Worm (Caenorhabditis elegans): ENCODE results near the gene F32F2.4.

F32F2.4 gene

DNA sequence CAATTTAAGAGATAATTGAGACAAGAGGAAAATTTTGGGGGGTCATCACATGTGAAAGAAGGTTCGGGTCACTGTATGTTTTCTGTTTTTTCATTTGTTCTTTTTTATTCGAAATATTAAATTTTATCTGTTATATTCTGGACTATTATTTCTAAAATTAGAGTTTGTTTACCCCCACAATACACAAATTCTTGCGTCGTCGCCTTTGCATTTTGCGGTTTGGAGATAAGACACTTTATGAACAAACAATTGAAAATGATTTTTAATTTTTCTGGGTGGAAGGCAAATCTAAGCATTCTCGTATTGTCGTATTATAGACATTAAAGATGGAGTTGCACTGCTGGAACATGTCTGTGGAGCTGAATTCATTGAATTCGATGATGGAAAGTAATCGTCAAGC, 2.8 kb upstream of the F32F2.4 start:
- TF ChIP-seq ceh-36 (tag; optimal IDR thresholded peaks at IDR 0.05) (no peak), hmg-4 (GFP tag; optimal IDR thresholded peaks at IDR 0.05) (no peak), ets-7 (tag; optimal IDR thresholded peaks at IDR 0.05) (no peak), tbx-37 (GFP tag; conservative IDR thresholded peaks at IDR 0.05) (no peak), ceh-13 (GFP tag; optimal IDR thresholded peaks at IDR 0.05) (no peak), tra-4 (tag; optimal IDR thresholded peaks at IDR 0.05) (no peak), F13C5.2 (tag; optimal IDR thresholded peaks at IDR 0.05) (no peak), tbx-11 (GFP tag; IDR thresholded peaks at IDR 0.05) (no peak), aly-1 (tag; optimal IDR thresholded peaks at IDR 0.05) (no peak), B0310.2 (tag; optimal IDR thresholded peaks at IDR 0.05) (no peak), hmbx-1 (tag; optimal IDR thresholded peaks at IDR 0.05) (no peak), scrt-1 (GFP tag; IDR thresholded peaks at IDR 0.05) (no peak), hnd-1 (tag; optimal IDR thresholded peaks at IDR 0.05) (no peak), pes-1 (GFP tag; IDR thresholded peaks at IDR 0.05) (no peak), ama-1 (optimal IDR thresholded peaks at IDR 0.05) (no peak), flt-1 (GFP tag; IDR thresholded peaks at IDR 0.05) (no peak), sea-1 (GFP tag; conservative IDR thresholded peaks at IDR 0.05) (no peak)

DNA sequence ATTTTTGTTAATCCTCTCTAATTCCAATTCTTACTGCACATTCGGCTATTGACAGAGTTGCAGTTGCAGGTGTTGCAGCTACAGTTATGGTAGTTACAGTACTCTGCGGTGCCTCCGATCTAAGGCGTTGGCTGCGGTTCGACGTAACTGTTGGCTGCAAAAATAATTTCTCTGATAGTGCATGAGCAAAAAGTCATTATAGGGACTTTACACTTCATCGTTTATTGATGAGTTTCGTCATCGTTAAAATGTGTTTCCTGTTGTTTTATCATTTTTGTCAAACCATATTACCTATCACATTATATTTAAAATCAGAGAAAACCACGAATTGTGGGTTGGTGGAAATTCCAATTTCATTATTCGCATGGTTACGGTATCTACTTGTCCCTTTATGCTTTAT, 1.4 kb upstream of the F32F2.4 start:
- TF ChIP-seq ama-1 (optimal IDR thresholded peaks at IDR 0.05) = no peak
- TF ChIP-seq ceh-13 (GFP tag; optimal IDR thresholded peaks at IDR 0.05) = no peak
- TF ChIP-seq aly-1 (tag; optimal IDR thresholded peaks at IDR 0.05) = no peak
- no peak for TF ChIP-seq ceh-36 (tag; optimal IDR thresholded peaks at IDR 0.05)
- TF ChIP-seq scrt-1 (GFP tag; IDR thresholded peaks at IDR 0.05) = no peak
- TF ChIP-seq hmbx-1 (tag; optimal IDR thresholded peaks at IDR 0.05) = no peak
- TF ChIP-seq tra-4 (tag; optimal IDR thresholded peaks at IDR 0.05) = no peak
- TF ChIP-seq hmg-4 (GFP tag; optimal IDR thresholded peaks at IDR 0.05) = no peak
- no peak for TF ChIP-seq ets-7 (tag; optimal IDR thresholded peaks at IDR 0.05)

ce11 chrV:13280382-13280781, 4.3 kb downstream of the F32F2.4 start:
- TF ChIP-seq tbx-37 (GFP tag; conservative IDR thresholded peaks at IDR 0.05) = no peak
- no peak for TF ChIP-seq pes-1 (GFP tag; IDR thresholded peaks at IDR 0.05)
- TF ChIP-seq ceh-13 (GFP tag; optimal IDR thresholded peaks at IDR 0.05) = no peak
- TF ChIP-seq hmbx-1 (tag; optimal IDR thresholded peaks at IDR 0.05) = no peak
- no peak for TF ChIP-seq F13C5.2 (tag; optimal IDR thresholded peaks at IDR 0.05)
- TF ChIP-seq sea-1 (GFP tag; conservative IDR thresholded peaks at IDR 0.05) = no peak
- TF ChIP-seq flt-1 (GFP tag; IDR thresholded peaks at IDR 0.05) = no peak
- TF ChIP-seq B0310.2 (tag; optimal IDR thresholded peaks at IDR 0.05) = no peak
- TF ChIP-seq tbx-11 (GFP tag; IDR thresholded peaks at IDR 0.05) = no peak
- no peak for TF ChIP-seq ceh-36 (tag; optimal IDR thresholded peaks at IDR 0.05)
- no peak for TF ChIP-seq aly-1 (tag; optimal IDR thresholded peaks at IDR 0.05)

DNA sequence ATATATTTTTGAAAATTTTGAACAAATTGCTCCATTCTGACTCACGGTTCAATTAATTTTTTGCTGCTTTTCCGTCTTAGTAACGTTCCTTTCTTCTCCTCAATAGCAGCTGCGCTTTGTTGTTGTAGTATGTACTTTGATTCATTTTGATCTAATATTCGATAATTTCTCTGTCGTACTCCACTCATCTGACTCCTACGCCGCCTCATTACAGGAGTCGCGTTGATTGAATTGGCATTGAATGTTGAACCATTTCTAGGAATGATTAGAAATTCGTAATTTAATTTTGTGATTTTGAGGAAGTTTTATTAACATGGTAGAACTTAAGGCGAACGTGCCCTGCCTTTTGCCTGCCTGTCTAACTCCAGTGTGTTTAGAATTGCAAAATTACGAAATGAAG, 6.9 kb downstream of the F32F2.4 start:
- TF ChIP-seq scrt-1 (GFP tag; IDR thresholded peaks at IDR 0.05) (no peak), F13C5.2 (tag; optimal IDR thresholded peaks at IDR 0.05) (no peak), sea-1 (GFP tag; conservative IDR thresholded peaks at IDR 0.05) (no peak), ets-7 (tag; optimal IDR thresholded peaks at IDR 0.05) (no peak), hmg-4 (GFP tag; optimal IDR thresholded peaks at IDR 0.05) (no peak), tbx-11 (GFP tag; IDR thresholded peaks at IDR 0.05) (no peak), flt-1 (GFP tag; IDR thresholded peaks at IDR 0.05) (no peak), pes-1 (GFP tag; IDR thresholded peaks at IDR 0.05) (no peak), ceh-36 (tag; optimal IDR thresholded peaks at IDR 0.05) (no peak)

DNA sequence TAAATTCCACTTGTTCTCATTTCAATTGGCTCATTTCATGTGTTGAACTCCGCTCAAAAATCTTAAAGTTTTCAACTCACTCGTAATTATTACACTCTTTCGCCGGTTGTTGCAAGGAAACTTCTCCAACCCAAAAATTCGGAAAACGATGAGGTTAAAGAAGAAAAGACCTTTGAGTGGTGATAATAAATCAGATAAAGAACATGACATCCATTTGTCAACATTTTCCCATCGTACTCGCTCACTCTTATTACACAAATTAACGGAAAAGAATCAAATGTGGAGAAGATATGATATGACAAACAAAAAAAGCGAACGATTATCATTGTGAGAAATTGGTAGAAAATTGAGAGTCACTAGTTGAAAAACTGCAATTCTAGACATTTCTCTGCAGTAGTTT, 9.2 kb downstream of the F32F2.4 start:
- no peak for TF ChIP-seq scrt-1 (GFP tag; IDR thresholded peaks at IDR 0.05)
- TF ChIP-seq ceh-13 (GFP tag; optimal IDR thresholded peaks at IDR 0.05) = no peak
- TF ChIP-seq tbx-11 (GFP tag; IDR thresholded peaks at IDR 0.05) = no peak
- TF ChIP-seq ama-1 (optimal IDR thresholded peaks at IDR 0.05) = no peak
- no peak for TF ChIP-seq sea-1 (GFP tag; conservative IDR thresholded peaks at IDR 0.05)
- TF ChIP-seq hmbx-1 (tag; optimal IDR thresholded peaks at IDR 0.05) = no peak
- TF ChIP-seq hmg-4 (GFP tag; optimal IDR thresholded peaks at IDR 0.05) = no peak
- TF ChIP-seq ets-7 (tag; optimal IDR thresholded peaks at IDR 0.05) = no peak
- TF ChIP-seq B0310.2 (tag; optimal IDR thresholded peaks at IDR 0.05) = no peak
- TF ChIP-seq tbx-37 (GFP tag; conservative IDR thresholded peaks at IDR 0.05) = no peak
- TF ChIP-seq flt-1 (GFP tag; IDR thresholded peaks at IDR 0.05) = no peak
- TF ChIP-seq ceh-36 (tag; optimal IDR thresholded peaks at IDR 0.05) = no peak
- TF ChIP-seq F13C5.2 (tag; optimal IDR thresholded peaks at IDR 0.05) = no peak
- no peak for TF ChIP-seq tra-4 (tag; optimal IDR thresholded peaks at IDR 0.05)

DNA sequence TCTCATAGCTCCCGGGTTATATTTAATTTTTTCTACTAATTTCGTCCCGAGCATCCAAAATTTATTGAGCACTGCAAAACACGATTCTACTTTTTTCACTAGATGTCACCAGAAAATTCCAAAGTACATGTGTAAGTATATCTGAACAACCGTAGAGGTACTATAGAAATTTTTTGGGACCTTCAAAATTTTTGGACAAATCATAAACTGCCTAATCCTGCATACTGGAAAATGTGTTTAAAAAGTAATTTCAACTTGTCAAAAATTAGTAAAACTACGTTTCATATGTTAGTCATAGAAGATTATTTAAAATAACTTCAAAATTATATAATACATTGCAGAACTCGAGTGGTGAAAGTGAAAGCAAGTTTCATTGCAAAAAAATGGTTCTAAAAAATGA, 10.5 kb downstream of the F32F2.4 start:
- no peak for TF ChIP-seq tbx-11 (GFP tag; IDR thresholded peaks at IDR 0.05)
- no peak for TF ChIP-seq flt-1 (GFP tag; IDR thresholded peaks at IDR 0.05)
- no peak for TF ChIP-seq pes-1 (GFP tag; IDR thresholded peaks at IDR 0.05)
- no peak for TF ChIP-seq hnd-1 (tag; optimal IDR thresholded peaks at IDR 0.05)
- TF ChIP-seq ama-1 (optimal IDR thresholded peaks at IDR 0.05) = no peak
- TF ChIP-seq F13C5.2 (tag; optimal IDR thresholded peaks at IDR 0.05) = no peak
- no peak for TF ChIP-seq ceh-13 (GFP tag; optimal IDR thresholded peaks at IDR 0.05)
- no peak for TF ChIP-seq hmbx-1 (tag; optimal IDR thresholded peaks at IDR 0.05)
- TF ChIP-seq tra-4 (tag; optimal IDR thresholded peaks at IDR 0.05) = no peak
- TF ChIP-seq B0310.2 (tag; optimal IDR thresholded peaks at IDR 0.05) = no peak
- no peak for TF ChIP-seq sea-1 (GFP tag; conservative IDR thresholded peaks at IDR 0.05)
- TF ChIP-seq tbx-37 (GFP tag; conservative IDR thresholded peaks at IDR 0.05) = no peak
- TF ChIP-seq aly-1 (tag; optimal IDR thresholded peaks at IDR 0.05) = no peak
- no peak for TF ChIP-seq scrt-1 (GFP tag; IDR thresholded peaks at IDR 0.05)

- TF ChIP-seq ets-7 (tag; optimal IDR thresholded peaks at IDR 0.05) (no peak), flt-1 (GFP tag; IDR thresholded peaks at IDR 0.05) (no peak), hnd-1 (tag; optimal IDR thresholded peaks at IDR 0.05) (no peak), tra-4 (tag; optimal IDR thresholded peaks at IDR 0.05) (no peak), scrt-1 (GFP tag; IDR thresholded peaks at IDR 0.05) (no peak), tbx-37 (GFP tag; conservative IDR thresholded peaks at IDR 0.05) (no peak), pes-1 (GFP tag; IDR thresholded peaks at IDR 0.05) (no peak), ama-1 (optimal IDR thresholded peaks at IDR 0.05) (no peak), hmbx-1 (tag; optimal IDR thresholded peaks at IDR 0.05) (no peak), ceh-36 (tag; optimal IDR thresholded peaks at IDR 0.05) (no peak), hmg-4 (GFP tag; optimal IDR thresholded peaks at IDR 0.05) (no peak), ceh-13 (GFP tag; optimal IDR thresholded peaks at IDR 0.05) (no peak), B0310.2 (tag; optimal IDR thresholded peaks at IDR 0.05) (no peak), F13C5.2 (tag; optimal IDR thresholded peaks at IDR 0.05) (no peak)
These were observed 12.8 kb downstream of the F32F2.4 start for ce11 chrV:13288881-13289280.
